Worm (Caenorhabditis elegans): ENCODE measurements around the gene D2023.6.

ce11 chrV:11800486-11800885 is 26.7 kb upstream of the D2023.6 start:
- TF ChIP-seq ama-1 (optimal IDR thresholded peaks at IDR 0.05) (no peak), flt-1 (GFP tag; IDR thresholded peaks at IDR 0.05) (no peak), ceh-36 (tag; optimal IDR thresholded peaks at IDR 0.05) (no peak), B0310.2 (tag; optimal IDR thresholded peaks at IDR 0.05) (no peak), tbx-11 (GFP tag; IDR thresholded peaks at IDR 0.05) (no peak)

All from whole organism, early embryonic.